Fruit fly (Drosophila melanogaster) Kc167 (cell line): ENCODE measurements around the gene CheB98a.

ENCODE experiments used
- Myc ChIP-seq: fragments of >200 bp; optimal IDR thresholded peaks from 2 replicates; lab custom pipeline; 2017; ENCODE audit warnings: missing external identifiers
- Sin3A ChIP-seq: fragments of >200 bp; optimal IDR thresholded peaks from 2 replicates; lab custom pipeline; 2018; ENCODE audit warnings: missing external identifiers
- h ChIP-seq: fragments of >200 bp; optimal IDR thresholded peaks from 3 replicates; lab custom pipeline; 2018; ENCODE audit warnings: missing external identifiers
- insv ChIP-seq: fragments of >200 bp; optimal IDR thresholded peaks from 3 replicates; lab custom pipeline; 2018; ENCODE audit warnings: missing external identifiers
- psq ChIP-seq: fragments of >200 bp; optimal IDR thresholded peaks from 2 replicates; lab custom pipeline; 2017; ENCODE audit warnings: missing external identifiers
- ttk ChIP-seq: sonication (Bioruptor generic); optimal IDR thresholded peaks from 2 replicates; lab custom pipeline; 2017; ENCODE audit warnings: missing external identifiers

The CheB98a gene

dm6 chr3R:28847547-28848316 lies 41.2 kb downstream of the CheB98a start:
- no peak for TF ChIP-seq Sin3A
- TF ChIP-seq h (lab: Kevin White, UChicago): no peak
- no peak for TF ChIP-seq insv
- TF ChIP-seq Myc (lab: Kevin White, UChicago): no peak
- TF ChIP-seq ttk (lab: Kevin White, UChicago): no peak
- no peak for TF ChIP-seq psq (lab: Kevin White, UChicago)

dm6 chr3R:28848693-28849470 lies 42.4 kb downstream of the CheB98a start:
- TF ChIP-seq insv: no peak

- TF ChIP-seq insv (no peak), psq (lab: Kevin White, UChicago) (no peak)
These were observed 44.3 kb downstream of the CheB98a start for dm6 chr3R:28850662-28851257.

- no peak for TF ChIP-seq insv
- no peak for TF ChIP-seq h (lab: Kevin White, UChicago)
- no peak for TF ChIP-seq psq (lab: Kevin White, UChicago)
- no peak for TF ChIP-seq Sin3A
- TF ChIP-seq Myc (lab: Kevin White, UChicago): no peak
These were observed 45.0 kb downstream of the CheB98a start for dm6 chr3R:28851530-28851929.

dm6 chr3R:28851966-28852377 lies 45.5 kb downstream of the CheB98a start:
- no peak for TF ChIP-seq psq (lab: Kevin White, UChicago)
- TF ChIP-seq Myc (lab: Kevin White, UChicago): no peak
- TF ChIP-seq h (lab: Kevin White, UChicago): no peak
- no peak for TF ChIP-seq ttk (lab: Kevin White, UChicago)
- TF ChIP-seq insv: no peak
- no peak for TF ChIP-seq Sin3A

- TF ChIP-seq h (lab: Kevin White, UChicago) (no peak), Myc (lab: Kevin White, UChicago) (no peak), insv (no peak), Sin3A (no peak), psq (lab: Kevin White, UChicago) (no peak), ttk (lab: Kevin White, UChicago) (no peak)
These were observed 49.6 kb downstream of the CheB98a start for dm6 chr3R:28856140-28856539.

dm6 chr3R:28856829-28857228 lies 50.3 kb downstream of the CheB98a start:
- TF ChIP-seq Sin3A (no peak), psq (lab: Kevin White, UChicago) (no peak), insv (no peak), h (lab: Kevin White, UChicago) (no peak)
